Fruit fly (Drosophila melanogaster): ENCODE data around the gene Nrx-1.
A peak's percentile ranks its signal among the peaks of the same experiment; 100 is the strongest.

Nrx-1 gene

DNA sequence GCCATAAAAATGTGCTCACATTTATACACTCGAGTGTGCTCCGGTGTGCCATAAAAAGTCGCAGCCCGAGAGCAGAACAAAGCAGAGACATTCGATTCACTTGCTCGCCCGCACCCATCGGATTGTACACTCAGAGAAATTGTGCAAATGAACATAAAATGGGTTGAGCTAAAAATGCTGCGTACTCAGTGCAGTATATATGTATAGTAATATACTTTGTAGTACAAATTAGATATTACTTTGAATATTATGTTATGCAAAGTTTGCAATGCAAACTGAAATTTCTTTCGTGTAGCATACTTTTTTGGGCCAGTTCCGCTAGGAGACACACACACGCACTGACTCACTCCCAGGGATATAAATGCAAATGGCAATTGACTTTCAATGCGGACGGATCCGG is 35.3 kb downstream of the Nrx-1 start (continued):
- TF ChIP-seq CG18011 (GFP tag; optimal IDR thresholded peaks at IDR 0.05) (no peak), ac (GFP tag; optimal IDR thresholded peaks at IDR 0.05) (no peak), CG8388 (GFP tag; optimal IDR thresholded peaks at IDR 0.05) (no peak), Asciz (GFP tag; optimal IDR thresholded peaks at IDR 0.05) (no peak), croc (GFP tag; conservative IDR thresholded peaks at IDR 0.05) (no peak), MESR4 (GFP tag; optimal IDR thresholded peaks at IDR 0.05) (no peak), kay (GFP tag; optimal IDR thresholded peaks at IDR 0.05) (no peak), CG5180 (GFP tag; optimal IDR thresholded peaks at IDR 0.05) (no peak), twi (tag; optimal IDR thresholded peaks at IDR 0.05) (no peak), sob (GFP tag; IDR thresholded peaks at IDR 0.05) (peak; percentile 49; the same call in 1 of the 2 replicates), Adf1 (GFP tag; IDR thresholded peaks at IDR 0.05) (no peak), CG11504 (tag; optimal IDR thresholded peaks at IDR 0.05) (peak; percentile 27), D19B (GFP tag; optimal IDR thresholded peaks at IDR 0.05) (no peak), Hmx (GFP tag; optimal IDR thresholded peaks at IDR 0.05) (no peak), peb (GFP tag; IDR thresholded peaks at IDR 0.05) (no peak), Ada2b (GFP tag; IDR thresholded peaks at IDR 0.05) (peak; percentile 19; the same call in 1 of the 2 replicates), CG14014 (GFP tag; IDR thresholded peaks at IDR 0.05) (no peak), CG11695 (GFP tag; IDR thresholded peaks at IDR 0.05) (no peak), pita (GFP tag; optimal IDR thresholded peaks at IDR 0.05) (no peak), CG16813 (GFP tag; IDR thresholded peaks at IDR 0.05; ENCODE audit: partially characterized antibody) (no peak), eyg (GFP tag; optimal IDR thresholded peaks at IDR 0.05) (no peak), ro (GFP tag; IDR thresholded peaks at IDR 0.05) (no peak), row (GFP tag; IDR thresholded peaks at IDR 0.05) (peak; percentile 48; the same call in 2 of the 3 replicates), en (GFP tag; optimal IDR thresholded peaks at IDR 0.05) (no peak), fd64A (GFP tag; optimal IDR thresholded peaks at IDR 0.05) (no peak), CG5953 (GFP tag; IDR thresholded peaks at IDR 0.05) (no peak), dmrt99B (tag; optimal IDR thresholded peaks at IDR 0.05) (peak; percentile 23), ab (GFP tag; optimal IDR thresholded peaks at IDR 0.05) (no peak), Xbp1 (GFP tag; optimal IDR thresholded peaks at IDR 0.05) (no peak), CG12236 (GFP tag; optimal IDR thresholded peaks at IDR 0.05) (no peak), CG17385 (GFP tag; optimal IDR thresholded peaks at IDR 0.05) (no peak), schlank (tag; optimal IDR thresholded peaks at IDR 0.05) (no peak), Rfx (GFP tag; IDR thresholded peaks at IDR 0.05) (peak; percentile 59), CG3281 (GFP tag; optimal IDR thresholded peaks at IDR 0.05) (peak; percentile 22), scrt (GFP tag; optimal IDR thresholded peaks at IDR 0.05) (peak; percentile 16), Usf (GFP tag; optimal IDR thresholded peaks at IDR 0.05) (no peak), pho (GFP tag; optimal IDR thresholded peaks at IDR 0.05) (peak; percentile 14), CG9215 (GFP tag; IDR thresholded peaks at IDR 0.05) (0 out of 2 replicates have a peak, but pooled peaks have one; percentile 31), CG18599 (GFP tag; optimal IDR thresholded peaks at IDR 0.05) (peak; percentile 76), CG9932 (GFP tag; IDR thresholded peaks at IDR 0.05) (peak; percentile 41; the same call in 1 of the 2 replicates), sr (GFP tag; IDR thresholded peaks at IDR 0.05) (no peak), gcm (GFP tag; optimal IDR thresholded peaks at IDR 0.05) (no peak), CG15696 (tag; optimal IDR thresholded peaks at IDR 0.05) (no peak), NC2β (GFP tag; optimal IDR thresholded peaks at IDR 0.05) (no peak), H15 (GFP tag; IDR thresholded peaks at IDR 0.05) (0 out of 3 replicates have a peak, but pooled peaks have one; percentile 11), cwo (GFP tag; optimal IDR thresholded peaks at IDR 0.05) (peak; percentile 29), Med (GFP tag) (peak; percentile 72), sna (GFP tag; IDR thresholded peaks at IDR 0.05; ENCODE audit: partially characterized antibody) (no peak), danr (GFP tag; IDR thresholded peaks at IDR 0.05) (no peak), CG6791 (GFP tag; IDR thresholded peaks at IDR 0.05; ENCODE audit: partially characterized antibody) (no peak), CG13894 (tag; optimal IDR thresholded peaks at IDR 0.05) (peak; percentile 48)

Data from whole organism, embryonic.